Worm (Caenorhabditis elegans): ENCODE results near the gene K08F8.7.
A peak's percentile ranks its signal among the peaks of the same experiment; 100 is the strongest.

The K08F8.7 gene

ce11 chrII:8707024-8707423, 48.1 kb downstream of the K08F8.7 start, which contains the start of gene cup-16 (continued):
- TF ChIP-seq F37D6.2 (tag; optimal IDR thresholded peaks at IDR 0.05) = no peak
- TF ChIP-seq zfp-3 (GFP tag; conservative IDR thresholded peaks at IDR 0.05) = no peak
- peak in 1 of 2 experiments; percentile 36 for TF ChIP-seq lsy-2 (tag; optimal IDR thresholded peaks at IDR 0.05)
- TF ChIP-seq nhr-42 (GFP tag; IDR thresholded peaks at IDR 0.05) = no peak
- TF ChIP-seq daf-19 (GFP tag; conservative IDR thresholded peaks at IDR 0.05) = no peak
- peak; percentile 71 for TF ChIP-seq nhr-11 (tag; optimal IDR thresholded peaks at IDR 0.05)
- TF ChIP-seq daf-16 (GFP tag; optimal IDR thresholded peaks at IDR 0.05) = peak in 1 of 2 experiments; percentile 25
- no peak for TF ChIP-seq daf-16 (tag; optimal IDR thresholded peaks at IDR 0.05)

DNA sequence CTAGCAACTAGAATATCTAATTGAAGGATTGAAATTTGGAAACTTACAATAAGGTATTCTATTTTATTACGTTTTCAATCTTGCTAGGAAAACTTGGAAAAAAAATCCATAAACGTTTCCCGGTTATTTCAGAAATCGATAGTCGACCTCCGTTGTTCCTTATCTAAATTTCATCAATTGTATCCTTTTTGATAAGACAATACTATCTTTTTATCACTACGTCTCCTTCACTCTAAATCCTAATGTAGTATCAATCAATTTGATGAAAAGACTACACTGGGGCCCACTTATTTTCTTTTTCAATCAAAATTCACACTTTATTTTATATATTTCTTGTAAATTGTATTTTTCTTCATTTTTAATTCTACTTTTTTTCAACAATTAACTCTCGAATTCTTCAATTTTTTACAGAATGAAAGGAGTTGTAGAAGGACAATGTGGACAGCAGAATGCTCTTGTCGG, 50.7 kb downstream of the K08F8.7 start, which contains the start of gene prx-5:
Gene prx-5 (plus strand): TSS at position 412 of the 462 bp plus-strand sequence.
- TF ChIP-seq aly-2 (tag; optimal IDR thresholded peaks at IDR 0.05) = no peak
- TF ChIP-seq pqm-1 (tag; optimal IDR thresholded peaks at IDR 0.05) = peak; percentile 35
- no peak for TF ChIP-seq nhr-41 (GFP tag; IDR thresholded peaks at IDR 0.05)
- peak; percentile 32 for TF ChIP-seq dve-1 (tag; optimal IDR thresholded peaks at IDR 0.05; ENCODE audit: insufficient read depth)
- no peak for TF ChIP-seq nhr-42 (GFP tag; IDR thresholded peaks at IDR 0.05)
- TF ChIP-seq ces-1 (GFP tag; optimal IDR thresholded peaks at IDR 0.05) = no peak
- no peak for TF ChIP-seq Y5F2A.4 (GFP tag; optimal IDR thresholded peaks at IDR 0.05)
- peak; percentile 77 for TF ChIP-seq nhr-28 (tag; optimal IDR thresholded peaks at IDR 0.05)
- peak; percentile 10 for TF ChIP-seq T20F7.1 (GFP tag; optimal IDR thresholded peaks at IDR 0.05)
- TF ChIP-seq hif-1 (tag; optimal IDR thresholded peaks at IDR 0.05) = no peak
- peak; percentile 29; the same call in 1 of the 2 replicates for TF ChIP-seq dmd-6 (GFP tag; IDR thresholded peaks at IDR 0.05)
- no peak for TF ChIP-seq F49E8.2 (tag; optimal IDR thresholded peaks at IDR 0.05; ENCODE audit: borderline replicate concordance)

Measured in whole organism, L4 larva.